Fruit fly (Drosophila melanogaster): ENCODE results near the gene cindr.

The cindr gene

DNA sequence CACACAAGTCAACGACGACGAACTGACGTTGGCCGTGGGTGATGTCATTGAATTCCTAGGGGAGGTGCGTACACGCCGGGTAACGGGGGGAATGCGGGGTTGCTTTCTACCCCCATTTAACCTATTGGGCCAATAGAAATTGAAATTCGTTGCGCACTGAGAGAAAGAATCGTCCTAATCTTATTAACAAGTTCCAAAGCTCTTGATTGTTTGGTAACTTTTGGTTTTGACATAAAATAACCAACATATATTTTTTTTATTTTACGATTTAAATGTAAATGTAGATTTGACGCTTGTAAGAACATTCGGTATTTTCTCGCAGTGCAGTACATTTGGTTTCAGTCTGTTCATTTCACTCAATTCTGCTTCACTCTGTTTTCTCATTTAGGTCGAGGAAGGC, 8.8 kb downstream of the cindr start (continued):
- TF ChIP-seq Eip93F (GFP tag; optimal IDR thresholded peaks at IDR 0.05) (no peak), CG11294 (GFP tag; IDR thresholded peaks at IDR 0.05) (0 out of 2 replicates have a peak, but pooled peaks have one; percentile 14), acj6 (GFP tag; optimal IDR thresholded peaks at IDR 0.05) (peak; percentile 54), Sox14 (GFP tag; optimal IDR thresholded peaks at IDR 0.05) (peak; percentile 42), CG31627 (GFP tag; optimal IDR thresholded peaks at IDR 0.05) (peak; percentile 58), Ets21C (GFP tag; optimal IDR thresholded peaks at IDR 0.05) (peak; percentile 12), CG9139 (GFP tag; optimal IDR thresholded peaks at IDR 0.05) (no peak), CG32006 (GFP tag; optimal IDR thresholded peaks at IDR 0.05) (peak; percentile 59), fd59A (GFP tag; optimal IDR thresholded peaks at IDR 0.05) (no peak), eg (GFP tag; IDR thresholded peaks at IDR 0.05) (0 out of 3 replicates have a peak, but pooled peaks have one; percentile 31), spab (GFP tag; optimal IDR thresholded peaks at IDR 0.05) (no peak), Sox15 (GFP tag; optimal IDR thresholded peaks at IDR 0.05) (peak; percentile 2), CG6163 (GFP tag; IDR thresholded peaks at IDR 0.05) (peak; percentile 64), CG3032 (tag; optimal IDR thresholded peaks at IDR 0.05) (peak; percentile 28), topi (GFP tag; optimal IDR thresholded peaks at IDR 0.05) (peak; percentile 59), vri (GFP tag; optimal IDR thresholded peaks at IDR 0.05) (peak; percentile 56), CG8319 (GFP tag; optimal IDR thresholded peaks at IDR 0.05) (peak; percentile 13), CG6808 (GFP tag; optimal IDR thresholded peaks at IDR 0.05) (no peak), CG4318 (GFP tag; optimal IDR thresholded peaks at IDR 0.05) (no peak), salr (GFP tag; optimal IDR thresholded peaks at IDR 0.05) (no peak), Hr39 (GFP tag; optimal IDR thresholded peaks at IDR 0.05) (peak; percentile 55), fkh (GFP tag; optimal IDR thresholded peaks at IDR 0.05) (peak; percentile 21), CG11902 (GFP tag; optimal IDR thresholded peaks at IDR 0.05) (no peak), CG3919 (GFP tag; optimal IDR thresholded peaks at IDR 0.05) (peak; percentile 41), Blimp-1 (GFP tag; optimal IDR thresholded peaks at IDR 0.05) (no peak), Met (GFP tag; optimal IDR thresholded peaks at IDR 0.05) (peak; percentile 56), CG10631 (GFP tag; optimal IDR thresholded peaks at IDR 0.05) (peak; percentile 38), dac (GFP tag; optimal IDR thresholded peaks at IDR 0.05) (no peak), CG6276 (GFP tag; optimal IDR thresholded peaks at IDR 0.05) (no peak), Ets96B (tag; optimal IDR thresholded peaks at IDR 0.05) (peak; percentile 24), CG1621 (tag; optimal IDR thresholded peaks at IDR 0.05) (no peak), CG6854 (GFP tag; optimal IDR thresholded peaks at IDR 0.05) (no peak), dsx (GFP tag; optimal IDR thresholded peaks at IDR 0.05; ENCODE audit: poor library complexity, severe bottlenecking) (peak; percentile 24)

DNA sequence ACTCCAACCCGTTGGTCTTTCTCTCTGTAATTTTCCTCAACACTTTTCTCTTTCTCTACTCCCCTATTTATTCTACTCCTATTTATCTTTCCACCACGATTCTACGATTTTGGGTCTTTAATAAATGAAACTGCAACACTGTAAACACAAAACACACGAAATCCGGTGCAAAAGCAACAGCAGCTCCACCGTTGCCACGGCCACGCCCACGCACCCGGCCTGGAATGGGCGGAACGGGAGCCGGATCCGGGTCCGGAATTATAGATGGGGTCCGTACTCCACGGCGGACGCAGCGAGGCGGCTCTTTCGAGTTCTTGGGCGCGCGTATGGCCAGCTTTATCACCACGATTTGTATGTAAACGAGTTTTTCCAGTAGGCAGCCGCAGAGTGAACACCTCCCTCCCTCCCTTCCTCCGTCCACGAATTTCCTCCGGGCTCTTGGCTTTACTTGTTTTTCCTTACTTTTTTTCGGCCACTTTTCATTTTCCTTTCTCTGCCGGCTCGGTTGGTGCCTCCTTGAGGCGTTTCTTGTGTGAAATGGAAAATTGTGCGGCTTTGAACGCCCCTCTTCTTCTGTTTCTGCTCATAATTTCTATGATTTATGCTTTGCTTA, 12.4 kb downstream of the cindr start:
- no peak for TF ChIP-seq Eip93F (GFP tag; optimal IDR thresholded peaks at IDR 0.05)
- no peak for TF ChIP-seq CG11762 (GFP tag; optimal IDR thresholded peaks at IDR 0.05; ENCODE audit: insufficient read depth)
- TF ChIP-seq CG11294 (GFP tag; IDR thresholded peaks at IDR 0.05), result no peak
- peak in 1 of 2 experiments; percentile 63 for TF ChIP-seq salr (GFP tag; optimal IDR thresholded peaks at IDR 0.05)
- TF ChIP-seq cyc (GFP tag; optimal IDR thresholded peaks at IDR 0.05), result no peak
- TF ChIP-seq CG9139 (GFP tag; optimal IDR thresholded peaks at IDR 0.05), result no peak
- no peak for TF ChIP-seq Eip75B (GFP tag; optimal IDR thresholded peaks at IDR 0.05)
- TF ChIP-seq fkh (GFP tag; optimal IDR thresholded peaks at IDR 0.05), result peak; percentile 62
- TF ChIP-seq CG1621 (tag; optimal IDR thresholded peaks at IDR 0.05), result peak; percentile 75
- no peak for TF ChIP-seq Sox15 (GFP tag; optimal IDR thresholded peaks at IDR 0.05)

DNA sequence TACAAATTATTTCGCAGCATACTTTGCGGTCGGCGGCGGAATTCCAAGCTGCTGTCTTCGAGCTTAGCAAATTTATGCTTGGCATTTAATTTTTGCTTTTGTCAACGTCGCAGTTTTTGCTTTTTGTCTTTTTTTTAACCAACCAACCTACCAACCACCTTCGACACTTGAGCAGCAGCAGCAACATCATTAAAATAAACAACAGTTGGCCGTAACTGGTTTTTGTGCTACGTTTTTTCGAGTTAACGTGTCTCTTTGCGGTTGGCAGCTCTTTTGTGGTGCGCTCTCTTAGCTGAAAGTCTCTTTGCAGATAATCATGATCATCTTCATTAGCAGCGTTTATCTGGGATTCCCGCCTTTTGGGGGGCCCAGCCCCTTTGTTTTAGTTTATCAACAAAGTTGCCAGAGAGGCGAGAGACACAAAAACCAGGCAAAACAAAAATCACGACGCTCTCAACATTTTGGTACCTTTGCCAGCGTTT, 13.6 kb downstream of the cindr start:
- TF ChIP-seq svp (GFP tag) (no peak), pdm3 (GFP tag; optimal IDR thresholded peaks at IDR 0.05) (no peak), CG6276 (GFP tag; optimal IDR thresholded peaks at IDR 0.05) (no peak), vri (GFP tag; optimal IDR thresholded peaks at IDR 0.05) (no peak), Gug (GFP tag; IDR thresholded peaks at IDR 0.05) (no peak), Ets96B (tag; optimal IDR thresholded peaks at IDR 0.05) (peak; percentile 24), CG6792 (GFP tag; optimal IDR thresholded peaks at IDR 0.05) (no peak), Smox (GFP tag; optimal IDR thresholded peaks at IDR 0.05) (no peak), CG9139 (GFP tag; optimal IDR thresholded peaks at IDR 0.05) (peak; percentile 66), Blimp-1 (GFP tag; optimal IDR thresholded peaks at IDR 0.05) (no peak), CG10669 (GFP tag; optimal IDR thresholded peaks at IDR 0.05) (peak; percentile 17), fd85E (GFP tag; optimal IDR thresholded peaks at IDR 0.05) (no peak), CG11294 (GFP tag; IDR thresholded peaks at IDR 0.05) (no peak), acj6 (GFP tag; optimal IDR thresholded peaks at IDR 0.05) (no peak), Hr38 (GFP tag; optimal IDR thresholded peaks at IDR 0.05) (no peak), CG16779 (tag; optimal IDR thresholded peaks at IDR 0.05) (peak; percentile 68), Ets21C (GFP tag; optimal IDR thresholded peaks at IDR 0.05) (no peak), lz (GFP tag; optimal IDR thresholded peaks at IDR 0.05) (no peak), CG11762 (GFP tag; optimal IDR thresholded peaks at IDR 0.05; ENCODE audit: insufficient read depth) (no peak), CG31627 (GFP tag; optimal IDR thresholded peaks at IDR 0.05) (no peak), CG4318 (GFP tag; optimal IDR thresholded peaks at IDR 0.05) (no peak)
